Fruit fly (Drosophila melanogaster): Measurements from ENCODE around the gene Mcm3.

dm6 chrX:5349899-5350575 lies 26.4 kb downstream of the Mcm3 start:
- TF ChIP-seq Mnt (GFP tag; optimal IDR thresholded peaks at IDR 0.05) (no peak), CG5204 (GFP tag; optimal IDR thresholded peaks at IDR 0.05) (no peak), CG7045 (GFP tag; optimal IDR thresholded peaks at IDR 0.05) (no peak), CG7101 (tag; optimal IDR thresholded peaks at IDR 0.05) (no peak), toe (GFP tag; optimal IDR thresholded peaks at IDR 0.05) (no peak), kay (GFP tag; ENCODE audit: borderline replicate concordance) (no peak), tj (GFP tag; optimal IDR thresholded peaks at IDR 0.05) (no peak), ovo (GFP tag; optimal IDR thresholded peaks at IDR 0.05) (no peak), pad (GFP tag; optimal IDR thresholded peaks at IDR 0.05) (no peak), Clk (GFP tag; optimal IDR thresholded peaks at IDR 0.05) (no peak), CG14711 (tag; optimal IDR thresholded peaks at IDR 0.05) (no peak), cic (GFP tag; optimal IDR thresholded peaks at IDR 0.05) (no peak), CG1620 (GFP tag; optimal IDR thresholded peaks at IDR 0.05) (no peak), bab1 (GFP tag; optimal IDR thresholded peaks at IDR 0.05) (no peak)
